Worm (Caenorhabditis elegans) whole organism, mixed stage, embryonic: ENCODE measurements around the gene F38B6.3.
A peak's percentile ranks its signal among the peaks of the same experiment; 100 is the strongest.

Source experiments
- bed-3 ChIP-seq: fragments of 200-800 bp; sonication (Bioruptor generic); optimal IDR thresholded peaks from 3 replicates; lab custom pipeline; 2018; ENCODE audit warnings: mild to moderate bottlenecking, missing genetic modification characterization, moderate library complexity, missing compliant biosample characterization
- blmp-1 ChIP-seq: fragments of 150-350 bp; optimal IDR thresholded peaks from 2 replicates; lab custom pipeline; 2014; ENCODE audit warnings: missing biosample characterization, missing genetic modification characterization
- ceh-39 ChIP-seq: fragments of 150-350 bp; optimal IDR thresholded peaks from 2 replicates; lab custom pipeline; 2014; ENCODE audit warnings: missing biosample characterization, missing genetic modification characterization
- ceh-83 ChIP-seq: fragments of 200-800 bp; sonication (Bioruptor generic); optimal IDR thresholded peaks from 2 replicates; lab custom pipeline; 2018; ENCODE audit warnings: mild to moderate bottlenecking, missing genetic modification characterization, missing compliant biosample characterization
- ces-1 ChIP-seq: fragments of 150-350 bp; optimal IDR thresholded peaks from 2 replicates; lab custom pipeline; 2014; ENCODE audit warnings: missing biosample characterization, missing genetic modification reagents, missing genetic modification characterization
- cnd-1 ChIP-seq: fragments of 200-800 bp; sonication (Bioruptor generic); optimal IDR thresholded peaks from 2 replicates; lab custom pipeline; 2018; ENCODE audit warnings: mild to moderate bottlenecking, missing genetic modification characterization, missing compliant biosample characterization
- drap-1 ChIP-seq: fragments of 200-800 bp; sonication (Bioruptor generic); optimal IDR thresholded peaks from 3 replicates; lab custom pipeline; 2018; ENCODE audit warnings: mild to moderate bottlenecking, missing genetic modification characterization, missing compliant biosample characterization
- elt-1 ChIP-seq: sonication (generic microtip); optimal IDR thresholded peaks from 2 replicates; lab custom pipeline; 2017; ENCODE audit warnings: missing genetic modification characterization, mild to moderate bottlenecking, missing compliant biosample characterization, antibody characterized with exemption, moderate library complexity, borderline replicate concordance; ENCODE audit not compliant: insufficient read depth
- elt-3 ChIP-seq: fragments of 150-350 bp; optimal IDR thresholded peaks from 2 replicates; lab custom pipeline; 2014; ENCODE audit warnings: missing biosample characterization, missing genetic modification characterization
- flh-1 ChIP-seq: fragments of 200-800 bp; sonication (Bioruptor generic); optimal IDR thresholded peaks from 2 replicates; lab custom pipeline; 2018; ENCODE audit warnings: mild to moderate bottlenecking, missing genetic modification characterization, moderate library complexity, missing compliant biosample characterization
- ham-2 ChIP-seq: fragments of 200-800 bp; sonication (Bioruptor generic); optimal IDR thresholded peaks from 2 replicates; lab custom pipeline; 2018; ENCODE audit warnings: mild to moderate bottlenecking, missing genetic modification characterization, missing compliant biosample characterization
- lin-13 ChIP-seq: fragments of 150-350 bp; optimal IDR thresholded peaks from 2 replicates; lab custom pipeline; 2014; ENCODE audit warnings: missing biosample characterization, missing genetic modification characterization
- lin-32 ChIP-seq: fragments of 200-800 bp; sonication (Bioruptor generic); optimal IDR thresholded peaks from 2 replicates; lab custom pipeline; 2018; ENCODE audit warnings: mild to moderate bottlenecking, missing genetic modification characterization, missing compliant biosample characterization
- mab-5 ChIP-seq: fragments of 150-350 bp; optimal IDR thresholded peaks from 2 replicates; lab custom pipeline; 2014; ENCODE audit warnings: missing biosample characterization, missing genetic modification characterization
- mep-1 ChIP-seq: fragments of 150-350 bp; optimal IDR thresholded peaks from 2 replicates; lab custom pipeline; 2017; ENCODE audit warnings: missing biosample characterization, missing genetic modification reagents, missing genetic modification characterization, inconsistent platforms
- nhr-12 ChIP-seq: fragments of 150-350 bp; optimal IDR thresholded peaks from 2 replicates; lab custom pipeline; 2014; ENCODE audit warnings: missing biosample characterization, missing genetic modification characterization
- nhr-2 ChIP-seq: fragments of 150-350 bp; optimal IDR thresholded peaks from 2 replicates; lab custom pipeline; 2014; ENCODE audit warnings: missing biosample characterization, missing genetic modification characterization
- nhr-237 ChIP-seq: fragments of 150-350 bp; optimal IDR thresholded peaks from 2 replicates; lab custom pipeline; 2014; ENCODE audit warnings: missing biosample characterization, missing genetic modification characterization
- nhr-28 ChIP-seq: fragments of 150-350 bp; optimal IDR thresholded peaks from 2 replicates; lab custom pipeline; 2014; ENCODE audit warnings: missing biosample characterization, missing genetic modification characterization
- nhr-76 ChIP-seq: sonication (generic microtip); optimal IDR thresholded peaks from 2 replicates; lab custom pipeline; 2017; ENCODE audit warnings: missing biosample characterization, missing genetic modification characterization
- pha-4 ChIP-seq: fragments of 150-350 bp; optimal IDR thresholded peaks from 2 replicates; lab custom pipeline; 2018; ENCODE audit warnings: missing biosample characterization, missing genetic modification reagents, missing genetic modification characterization
- sem-2 ChIP-seq: fragments of 200-800 bp; sonication (Bioruptor generic); optimal IDR thresholded peaks from 2 replicates; lab custom pipeline; 2018; ENCODE audit warnings: mild to moderate bottlenecking, missing genetic modification characterization, missing compliant biosample characterization
- snpc-4 ChIP-seq: fragments of 150-350 bp; optimal IDR thresholded peaks from 2 replicates; lab custom pipeline; 2014; ENCODE audit warnings: missing biosample characterization, missing genetic modification characterization
- sptf-1 ChIP-seq: sonication (generic microtip); optimal IDR thresholded peaks from 2 replicates; lab custom pipeline; 2017; ENCODE audit warnings: mild to moderate bottlenecking, missing genetic modification characterization, moderate library complexity, missing compliant biosample characterization
- unc-120 ChIP-seq: sonication (generic microtip); optimal IDR thresholded peaks from 2 replicates; lab custom pipeline; 2017; ENCODE audit warnings: missing genetic modification characterization, missing compliant biosample characterization; ENCODE audit not compliant: poor library complexity, severe bottlenecking
- unc-62 ChIP-seq: fragments of 150-350 bp; optimal IDR thresholded peaks from 2 replicates; lab custom pipeline; 2014; ENCODE audit warnings: missing biosample characterization, missing genetic modification reagents, missing genetic modification characterization
- zip-8 ChIP-seq: fragments of 150-350 bp; optimal IDR thresholded peaks from 2 replicates; lab custom pipeline; 2014; ENCODE audit warnings: missing biosample characterization, missing genetic modification characterization
- ztf-11 ChIP-seq: fragments of 150-350 bp; optimal IDR thresholded peaks from 2 replicates; lab custom pipeline; 2014; ENCODE audit warnings: missing biosample characterization, missing genetic modification characterization

The F38B6.3 gene

ce11 chrX:6692896-6693295 lies 535 bp upstream of the F38B6.3 start:
- peak; percentile 58 for TF ChIP-seq ces-1
- no peak for TF ChIP-seq unc-120 (tag; lab: Kevin White, UChicago)
- TF ChIP-seq zip-8 = no peak

- TF ChIP-seq pha-4 (tag; lab: Kevin White, UChicago) (no peak), unc-120 (tag; lab: Kevin White, UChicago) (no peak), sem-2 (no peak), flh-1 (GFP tag; lab: Kevin White, UChicago) (no peak), ceh-39 (tag; lab: Kevin White, UChicago) (no peak), elt-1 (tag; lab: Kevin White, UChicago) (no peak), nhr-28 (no peak), mep-1 (tag; lab: Kevin White, UChicago) (no peak), ztf-11 (no peak), ham-2 (GFP tag; lab: Kevin White, UChicago) (no peak), lin-13 (tag; lab: Kevin White, UChicago) (no peak), nhr-237 (tag; lab: Kevin White, UChicago) (no peak)
Observed at ce11 chrX:6698267-6698666, 4.8 kb downstream of the F38B6.3 start, which contains the start of the genes F38B6.7 and F38B6.2. Gene F38B6.7, minus strand, starts transcription at chrX:6698367. Gene F38B6.2, plus strand, starts transcription at chrX:6698533.

- TF ChIP-seq snpc-4 (tag; lab: Kevin White, UChicago) = no peak
- TF ChIP-seq nhr-12 (tag; lab: Kevin White, UChicago) = no peak
- TF ChIP-seq unc-62 (GFP tag; lab: Kevin White, UChicago) = no peak
- TF ChIP-seq nhr-28 = no peak
- no peak for TF ChIP-seq elt-1 (tag; lab: Kevin White, UChicago)
- no peak for TF ChIP-seq mab-5 (tag; lab: Kevin White, UChicago)
- TF ChIP-seq sptf-1 (tag; lab: Kevin White, UChicago) = no peak
Observed at ce11 chrX:6702249-6702648, 8.8 kb downstream of the F38B6.3 start, which contains the start of gene acr-2. Gene acr-2, plus strand, starts transcription at chrX:6702549.

- no peak for TF ChIP-seq pha-4 (tag; lab: Kevin White, UChicago)
- no peak for TF ChIP-seq nhr-12 (tag; lab: Kevin White, UChicago)
- TF ChIP-seq flh-1 (GFP tag; lab: Kevin White, UChicago) = no peak
- TF ChIP-seq sem-2 = no peak
- TF ChIP-seq ces-1 = peak; percentile 91
- no peak for TF ChIP-seq sptf-1 (tag; lab: Kevin White, UChicago)
- TF ChIP-seq lin-32 (GFP tag; lab: Kevin White, UChicago) = no peak
- TF ChIP-seq, all 35 proteins: peak for 1
Observed at ce11 chrX:6705156-6705555, 11.7 kb downstream of the F38B6.3 start.

- TF ChIP-seq sptf-1 (tag; lab: Kevin White, UChicago) (no peak), nhr-12 (tag; lab: Kevin White, UChicago) (no peak), nhr-237 (tag; lab: Kevin White, UChicago) (no peak), blmp-1 (tag; lab: Kevin White, UChicago) (no peak), elt-1 (tag; lab: Kevin White, UChicago) (no peak), drap-1 (GFP tag; lab: Kevin White, UChicago) (no peak), elt-3 (no peak), ztf-11 (no peak), nhr-2 (tag; lab: Kevin White, UChicago) (no peak), ces-1 (no peak), ham-2 (GFP tag; lab: Kevin White, UChicago) (no peak), flh-1 (GFP tag; lab: Kevin White, UChicago) (no peak), nhr-76 (no peak), nhr-28 (no peak), sem-2 (no peak), snpc-4 (tag; lab: Kevin White, UChicago) (no peak), cnd-1 (tag; lab: Kevin White, UChicago) (no peak), bed-3 (no peak), ceh-83 (GFP tag; lab: Kevin White, UChicago) (no peak)
Observed at ce11 chrX:6709238-6709637, 15.8 kb downstream of the F38B6.3 start, which contains the start of gene acr-3. Gene acr-3, plus strand, starts transcription at chrX:6709538.

- TF ChIP-seq ceh-83 (GFP tag; lab: Kevin White, UChicago) (no peak), ztf-11 (no peak)
Observed at ce11 chrX:6713277-6713676, 19.8 kb downstream of the F38B6.3 start, which contains the start of gene nas-11. Gene nas-11, plus strand, starts transcription at chrX:6713577.
